Worm (Caenorhabditis elegans): ENCODE measurements around the gene B0250.8.

- TF ChIP-seq rcor-1 (GFP tag; IDR thresholded peaks at IDR 0.05) (no peak), snpc-4 (GFP tag; optimal IDR thresholded peaks at IDR 0.05) (peak; percentile 77), snpc-4 (tag; optimal IDR thresholded peaks at IDR 0.05) (peak; percentile 85 to 96 (median 90)), lin-35 (GFP tag; optimal IDR thresholded peaks at IDR 0.05) (no peak), dox-1 (GFP tag; IDR thresholded peaks at IDR 0.05) (no peak), Y95B8A.8 (GFP tag; IDR thresholded peaks at IDR 0.05) (no peak), ama-1 (optimal IDR thresholded peaks at IDR 0.05) (no peak), ama-1 (GFP tag; optimal IDR thresholded peaks at IDR 0.05) (no peak), madf-3 (GFP tag; IDR thresholded peaks at IDR 0.05) (no peak), mes-4 (tag; optimal IDR thresholded peaks at IDR 0.05) (no peak), B0336.3 (GFP tag; IDR thresholded peaks at IDR 0.05) (no peak), ztf-3 (GFP tag; optimal IDR thresholded peaks at IDR 0.05) (no peak)
Observed at ce11 chrV:20455637-20456036, 14.6 kb downstream of the B0250.8 start.
